Worm (Caenorhabditis elegans) whole organism, L1 larva: ENCODE data around the gene eif-2D.

Source experiments
- C16A3.4 ChIP-seq: fragments of 150-350 bp; optimal IDR thresholded peaks from 2 replicates; lab custom pipeline; 2014; ENCODE audit warnings: missing biosample characterization, missing genetic modification characterization
- C34B4.2 ChIP-seq: sonication (generic microtip); optimal IDR thresholded peaks from 2 replicates; lab custom pipeline; 2017; ENCODE audit warnings: mild to moderate bottlenecking, missing genetic modification characterization, missing compliant biosample characterization
- F16B12.6 ChIP-seq: fragments of 150-350 bp; optimal IDR thresholded peaks from 2 replicates; lab custom pipeline; 2014; ENCODE audit warnings: missing biosample characterization, missing genetic modification characterization
- Y116A8C.19 ChIP-seq: sonication (generic microtip); optimal IDR thresholded peaks from 2 replicates; lab custom pipeline; 2016; ENCODE audit warnings: missing compliant biosample characterization, missing genetic modification characterization, borderline replicate concordance
- alr-1 ChIP-seq: fragments of 200-800 bp; sonication (Bioruptor generic); optimal IDR thresholded peaks from 2 replicates; lab custom pipeline; 2018; ENCODE audit warnings: borderline replicate concordance, mild to moderate bottlenecking, missing genetic modification characterization, missing compliant biosample characterization
- ama-1 ChIP-seq: fragments of 150-350 bp; optimal IDR thresholded peaks from 2 replicates; lab custom pipeline; 2014
- ceh-63 ChIP-seq: fragments of 200-800 bp; sonication (Bioruptor generic); optimal IDR thresholded peaks from 2 replicates; lab custom pipeline; 2018; ENCODE audit warnings: mild to moderate bottlenecking, missing genetic modification characterization, missing compliant biosample characterization
- ceh-8 ChIP-seq: fragments of 200-800 bp; sonication (Bioruptor generic); optimal IDR thresholded peaks from 2 replicates; lab custom pipeline; 2018; ENCODE audit warnings: mild to moderate bottlenecking, missing genetic modification characterization, moderate library complexity, missing compliant biosample characterization
- ceh-82 ChIP-seq, 3 experiments: fragments of 150-350 bp in 1 of 3; sonication (generic microtip) in 2 of 3; optimal IDR thresholded peaks; 2 replicates each; lab custom pipeline; 2014 to 2017; ENCODE audit warnings: missing biosample characterization in 3 of 3, missing genetic modification characterization in 3 of 3
- ceh-88 ChIP-seq: fragments of 200-800 bp; sonication (Bioruptor generic); IDR thresholded peaks from 2 replicates; pipeline ENCODE4 v1.3.6; 2022; ENCODE audit warnings: missing genetic modification characterization, missing compliant biosample characterization
- ceh-90 ChIP-seq: sonication (generic microtip); optimal IDR thresholded peaks from 2 replicates; lab custom pipeline; 2016; ENCODE audit warnings: missing genetic modification characterization, missing compliant biosample characterization
- dsc-1 ChIP-seq: sonication (generic microtip); optimal IDR thresholded peaks from 2 replicates; lab custom pipeline; 2016; ENCODE audit warnings: mild to moderate bottlenecking, missing genetic modification characterization, missing compliant biosample characterization
- efl-3 ChIP-seq: fragments of 200-800 bp; sonication (Bioruptor generic); optimal IDR thresholded peaks from 2 replicates; lab custom pipeline; 2018; ENCODE audit warnings: mild to moderate bottlenecking, missing genetic modification characterization, missing compliant biosample characterization
- egl-13 ChIP-seq: sonication (generic microtip); optimal IDR thresholded peaks from 2 replicates; lab custom pipeline; 2016; ENCODE audit warnings: missing genotype, missing genetic modification reagents, missing genetic modification characterization, missing compliant biosample characterization
- egl-27 ChIP-seq, 2 experiments: fragments of 150-350 bp in 1 of 2; sonication (generic microtip); optimal IDR thresholded peaks; 3 replicates each; lab custom pipeline; 2017 to 2018; ENCODE audit warnings: missing biosample characterization in 2 of 2, missing genetic modification characterization in 2 of 2, missing genetic modification reagents in 2 of 2
- elt-3 ChIP-seq, 6 experiments: fragments of 150-350 bp in 1 of 6; sonication (generic microtip); optimal IDR thresholded peaks; 2 replicates each; lab custom pipeline; 2017 to 2018; ENCODE audit warnings: missing biosample characterization in 6 of 6, missing genetic modification characterization in 6 of 6, inconsistent platforms in 1 of 6
- fkh-4 ChIP-seq: sonication (generic microtip); optimal IDR thresholded peaks from 2 replicates; lab custom pipeline; 2016; ENCODE audit warnings: missing compliant biosample characterization, missing genetic modification characterization, borderline replicate concordance
- fkh-8 ChIP-seq: sonication (generic microtip); optimal IDR thresholded peaks from 2 replicates; lab custom pipeline; 2016; ENCODE audit warnings: mild to moderate bottlenecking, missing genetic modification characterization, missing compliant biosample characterization
- fos-1 ChIP-seq: fragments of 150-350 bp; optimal IDR thresholded peaks from 2 replicates; lab custom pipeline; 2014; ENCODE audit warnings: missing biosample characterization, missing genetic modification characterization
- hlh-17 ChIP-seq: fragments of 200-800 bp; sonication (Bioruptor generic); optimal IDR thresholded peaks from 2 replicates; lab custom pipeline; 2018; ENCODE audit warnings: missing genetic modification characterization, mild to moderate bottlenecking, missing compliant biosample characterization, moderate library complexity, borderline replicate concordance
- isw-1 ChIP-seq: fragments of 200-800 bp; sonication (Bioruptor generic); IDR thresholded peaks from 2 replicates; pipeline ENCODE4 v1.3.6; 2022; ENCODE audit warnings: missing genetic modification characterization, missing compliant biosample characterization
- jun-1 ChIP-seq: fragments of 150-350 bp; optimal IDR thresholded peaks from 2 replicates; lab custom pipeline; 2014; ENCODE audit warnings: missing biosample characterization, missing genetic modification reagents, missing genetic modification characterization
- lin-13 ChIP-seq: fragments of 150-350 bp; optimal IDR thresholded peaks from 2 replicates; lab custom pipeline; 2014; ENCODE audit warnings: missing biosample characterization, missing genetic modification reagents, missing genetic modification characterization
- lin-14 ChIP-seq: fragments of 200-800 bp; sonication (Bioruptor generic); optimal IDR thresholded peaks from 2 replicates; lab custom pipeline; 2018; ENCODE audit warnings: mild to moderate bottlenecking, missing genetic modification characterization, moderate library complexity, missing compliant biosample characterization
- lin-39 ChIP-seq: fragments of 150-350 bp; optimal IDR thresholded peaks from 2 replicates; lab custom pipeline; 2014; ENCODE audit warnings: missing biosample characterization, missing genetic modification reagents, missing genetic modification characterization
- lir-3 ChIP-seq: sonication (generic microtip); optimal IDR thresholded peaks from 2 replicates; lab custom pipeline; 2016; ENCODE audit warnings: mild to moderate bottlenecking, missing genetic modification characterization, moderate library complexity, missing compliant biosample characterization; ENCODE audit not compliant: poor library complexity
- lsy-2 ChIP-seq, 2 experiments: fragments of 150-350 bp; optimal IDR thresholded peaks; 2 replicates each; lab custom pipeline; 2014; ENCODE audit warnings: missing biosample characterization in 2 of 2, missing genetic modification characterization in 2 of 2
- mab-9 ChIP-seq: fragments of 200-800 bp; sonication (Bioruptor generic); IDR thresholded peaks from 2 replicates; pipeline ENCODE4 v1.3.6; 2022; ENCODE audit warnings: missing genetic modification reagents, missing genetic modification characterization, missing compliant biosample characterization
- mdl-1 ChIP-seq, 2 experiments: fragments of 150-350 bp; optimal IDR thresholded peaks; 2 replicates each; lab custom pipeline; 2014 to 2017; ENCODE audit warnings: missing biosample characterization in 2 of 2, missing genetic modification characterization in 2 of 2, inconsistent platforms in 1 of 2
- nhr-11 ChIP-seq: fragments of 150-350 bp; optimal IDR thresholded peaks from 2 replicates; lab custom pipeline; 2014; ENCODE audit warnings: missing biosample characterization, missing genetic modification characterization
- nhr-12 ChIP-seq: sonication (generic microtip); optimal IDR thresholded peaks from 2 replicates; lab custom pipeline; 2017; ENCODE audit warnings: missing biosample characterization, missing genetic modification characterization
- nhr-19 ChIP-seq: fragments of 200-800 bp; sonication (Bioruptor generic); conservative IDR thresholded peaks from 2 replicates; pipeline ENCODE4 v1.3.6; 2022; ENCODE audit warnings: missing genetic modification characterization, missing compliant biosample characterization
- nhr-237 ChIP-seq: fragments of 150-350 bp; optimal IDR thresholded peaks from 2 replicates; lab custom pipeline; 2014; ENCODE audit warnings: missing biosample characterization, missing genetic modification characterization
- nhr-28 ChIP-seq: fragments of 150-350 bp; optimal IDR thresholded peaks from 2 replicates; lab custom pipeline; 2014; ENCODE audit warnings: missing biosample characterization, missing genetic modification characterization
- nhr-47 ChIP-seq: sonication (generic microtip); optimal IDR thresholded peaks from 2 replicates; lab custom pipeline; 2016; ENCODE audit warnings: mild to moderate bottlenecking, missing genetic modification characterization, moderate library complexity, missing compliant biosample characterization
- nhr-76 ChIP-seq: sonication (generic microtip); optimal IDR thresholded peaks from 2 replicates; lab custom pipeline; 2017; ENCODE audit warnings: missing biosample characterization, missing genetic modification characterization
- nhr-85 ChIP-seq: sonication (generic microtip); peaks from one replicate; lab custom pipeline; 2016; ENCODE audit warnings: missing genetic modification characterization, inconsistent platforms, missing compliant biosample characterization
- nhr-90 ChIP-seq: sonication (generic microtip); optimal IDR thresholded peaks from 2 replicates; lab custom pipeline; 2016; ENCODE audit warnings: mild to moderate bottlenecking, missing genetic modification characterization, missing compliant biosample characterization; ENCODE audit not compliant: poor library complexity
- pag-3 ChIP-seq: sonication (generic microtip); optimal IDR thresholded peaks from 2 replicates; lab custom pipeline; 2017; ENCODE audit warnings: missing genetic modification characterization, mild to moderate bottlenecking, missing compliant biosample characterization, antibody characterized with exemption, borderline replicate concordance; ENCODE audit not compliant: insufficient read depth
- pax-3 ChIP-seq: fragments of 200-800 bp; sonication (Bioruptor generic); optimal IDR thresholded peaks from 2 replicates; lab custom pipeline; 2018; ENCODE audit warnings: mild to moderate bottlenecking, missing genetic modification characterization, moderate library complexity, missing compliant biosample characterization
- rnt-1 ChIP-seq: sonication (generic microtip); optimal IDR thresholded peaks from 2 replicates; lab custom pipeline; 2016; ENCODE audit warnings: mild to moderate bottlenecking, missing genetic modification characterization, moderate library complexity, missing compliant biosample characterization
- snu-23 ChIP-seq: sonication (generic microtip); optimal IDR thresholded peaks from 2 replicates; lab custom pipeline; 2016; ENCODE audit warnings: missing genetic modification characterization, missing compliant biosample characterization
- sox-4 ChIP-seq: sonication (generic microtip); optimal IDR thresholded peaks from 2 replicates; lab custom pipeline; 2016; ENCODE audit warnings: missing genetic modification characterization, missing compliant biosample characterization
- sptf-1 ChIP-seq: fragments of 150-350 bp; optimal IDR thresholded peaks from 2 replicates; lab custom pipeline; 2014; ENCODE audit warnings: missing biosample characterization, missing genetic modification characterization
- unc-30 ChIP-seq: sonication (generic microtip); optimal IDR thresholded peaks from 2 replicates; lab custom pipeline; 2017; ENCODE audit warnings: missing biosample characterization, missing genetic modification characterization
- unc-62 ChIP-seq: fragments of 150-350 bp; optimal IDR thresholded peaks from 2 replicates; lab custom pipeline; 2014; ENCODE audit warnings: missing biosample characterization, missing genetic modification reagents, missing genetic modification characterization
- unc-86 ChIP-seq: sonication (generic microtip); optimal IDR thresholded peaks from 2 replicates; lab custom pipeline; 2016; ENCODE audit warnings: missing genetic modification characterization, missing compliant biosample characterization
- unc-98 ChIP-seq: fragments of 200-800 bp; sonication (Bioruptor generic); IDR thresholded peaks from 2 replicates; pipeline ENCODE4 v1.3.6; 2022; ENCODE audit warnings: missing genetic modification characterization, missing compliant biosample characterization
- vab-15 ChIP-seq: sonication (generic microtip); optimal IDR thresholded peaks from 2 replicates; lab custom pipeline; 2017; ENCODE audit warnings: missing genotype, mild to moderate bottlenecking, missing genetic modification characterization, missing compliant biosample characterization
- zip-4 ChIP-seq: fragments of 200-800 bp; sonication (Bioruptor generic); optimal IDR thresholded peaks from 2 replicates; lab custom pipeline; 2018; ENCODE audit warnings: mild to moderate bottlenecking, missing genetic modification characterization, moderate library complexity, missing compliant biosample characterization
- ztf-11 ChIP-seq, 2 experiments: sonication (generic microtip); optimal IDR thresholded peaks; 2 replicates each; lab custom pipeline; 2016 to 2017; ENCODE audit warnings: missing genetic modification characterization in 2 of 2, missing biosample characterization in 1 of 2, missing compliant biosample characterization in 1 of 2

Gene eif-2D

ce11 chrII:5698254-5698653 is 6.7 kb downstream of the eif-2D start (continued):
- TF ChIP-seq nhr-237 (tag; lab: Kevin White, UChicago) (no peak), nhr-90 (tag; lab: Kevin White, UChicago) (no peak), snu-23 (GFP tag; lab: Kevin White, UChicago) (peak; percentile 77), ceh-63 (GFP tag; lab: Kevin White, UChicago) (no peak), hlh-17 (GFP tag; lab: Kevin White, UChicago) (no peak), F16B12.6 (tag; lab: Kevin White, UChicago) (no peak), unc-30 (tag; lab: Kevin White, UChicago) (no peak), lir-3 (no peak), pag-3 (tag; lab: Kevin White, UChicago) (peak; percentile 81), fkh-4 (no peak), jun-1 (tag; lab: Kevin White, UChicago) (no peak), ceh-82 (tag; optimal IDR thresholded peaks at IDR 0.05; lab: Kevin White, UChicago) (no peak), Y116A8C.19 (tag; lab: Kevin White, UChicago) (no peak), mab-9 (GFP tag; lab: Robert Waterston, UW) (no peak), ceh-8 (GFP tag; lab: Kevin White, UChicago) (no peak), elt-3 (tag; optimal IDR thresholded peaks at IDR 0.05; lab: Kevin White, UChicago) (peak in 2 of 6 experiments; percentile 51 to 85), pax-3 (tag; lab: Kevin White, UChicago) (no peak), nhr-47 (tag; lab: Kevin White, UChicago) (peak; percentile 33), efl-3 (GFP tag; lab: Kevin White, UChicago) (no peak), egl-27 (tag; optimal IDR thresholded peaks at IDR 0.05; lab: Kevin White, UChicago) (no peak), sptf-1 (tag; lab: Kevin White, UChicago) (no peak), sox-4 (tag; lab: Kevin White, UChicago) (no peak), nhr-11 (tag; lab: Kevin White, UChicago) (peak; percentile 36), nhr-19 (GFP tag; lab: Robert Waterston, UW) (peak; percentile 82), rnt-1 (tag; lab: Kevin White, UChicago) (peak; percentile 57), nhr-76 (tag; lab: Kevin White, UChicago) (no peak), nhr-12 (tag; lab: Kevin White, UChicago) (no peak), ceh-88 (GFP tag; lab: Robert Waterston, UW) (no peak), lin-14 (GFP tag; lab: Kevin White, UChicago) (peak; percentile 85), lsy-2 (tag; optimal IDR thresholded peaks at IDR 0.05; lab: Kevin White, UChicago) (peak; percentile 44 to 55), ama-1 (lab: Kevin White, UChicago) (no peak), zip-4 (GFP tag; lab: Kevin White, UChicago) (no peak), ceh-90 (no peak), dsc-1 (tag; lab: Kevin White, UChicago) (no peak), lin-39 (no peak), unc-98 (no peak), lin-13 (GFP tag; lab: Kevin White, UChicago) (peak; percentile 57), isw-1 (GFP tag; lab: Robert Waterston, UW) (no peak), mdl-1 (tag; optimal IDR thresholded peaks at IDR 0.05; lab: Kevin White, UChicago) (peak in 1 of 2 experiments; percentile 26), nhr-85 (tag; lab: Kevin White, UChicago) (peak; percentile 56), alr-1 (tag; lab: Kevin White, UChicago) (no peak), egl-13 (tag; lab: Kevin White, UChicago) (no peak), vab-15 (peak; percentile 46), nhr-28 (no peak), fkh-8 (tag; lab: Kevin White, UChicago) (peak; percentile 19), C16A3.4 (tag; lab: Kevin White, UChicago) (peak; percentile 50), unc-86 (tag; lab: Kevin White, UChicago) (no peak), ztf-11 (tag; optimal IDR thresholded peaks at IDR 0.05; lab: Kevin White, UChicago) (no peak), C34B4.2 (tag; lab: Kevin White, UChicago) (no peak), unc-62 (no peak), fos-1 (tag; lab: Kevin White, UChicago) (no peak)
